Fruit fly (Drosophila melanogaster): ENCODE measurements around the gene CG5024.

DNA sequence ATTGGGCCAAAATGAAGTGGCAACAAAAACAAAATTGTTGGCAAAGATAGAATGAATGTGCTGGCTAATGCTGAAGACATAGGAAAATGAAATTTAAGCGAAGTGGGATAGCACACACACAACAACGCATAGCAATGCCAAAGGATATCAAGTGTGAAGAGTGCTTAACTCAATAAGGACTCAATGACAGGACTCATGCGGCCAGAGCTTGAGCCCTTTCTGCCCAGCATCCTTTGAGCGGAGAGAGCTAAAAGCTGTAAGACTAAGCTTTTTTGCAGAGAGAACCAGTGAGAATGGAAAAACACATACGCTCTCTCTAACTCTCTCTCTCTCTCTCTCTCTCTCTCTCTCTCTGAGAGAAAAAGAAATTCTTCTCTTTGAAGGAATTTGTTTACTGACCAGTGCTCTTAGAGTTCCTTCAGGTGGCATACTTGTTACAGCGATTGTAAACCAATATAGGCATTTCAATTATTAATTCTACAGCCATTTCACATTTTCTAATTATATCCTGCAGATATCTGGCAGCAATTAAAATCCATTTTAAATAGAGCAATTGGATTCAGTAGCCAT lies 28.0 kb upstream of the CG5024 start:
- no peak for TF ChIP-seq bab1 (GFP tag; optimal IDR thresholded peaks at IDR 0.05)
- no peak for TF ChIP-seq CG5204 (GFP tag; optimal IDR thresholded peaks at IDR 0.05)
- TF ChIP-seq cnc (optimal IDR thresholded peaks at IDR 0.05), result no peak
- no peak for TF ChIP-seq CG33017 (tag; optimal IDR thresholded peaks at IDR 0.05)
- no peak for TF ChIP-seq CG7045 (GFP tag; optimal IDR thresholded peaks at IDR 0.05)

Measured in whole organism, adult.